Fruit fly (Drosophila melanogaster) whole organism, embryonic: ENCODE data around the gene CG4880.
A peak's percentile ranks its signal among the peaks of the same experiment; 100 is the strongest.

Experiments
- CG11456 ChIP-seq: fragments of 200-800 bp; sonication (Bioruptor generic); IDR thresholded peaks from 3 replicates; pipeline ENCODE4 v1.3.6; 2022; ENCODE audit warnings: missing biosample characterization, missing genetic modification characterization
- CG11504 ChIP-seq: fragments of 200-800 bp; sonication (Bioruptor generic); optimal IDR thresholded peaks from 3 replicates; lab custom pipeline; 2019; ENCODE audit warnings: missing biosample characterization, mild to moderate bottlenecking, missing genetic modification characterization, moderate library complexity
- CG11695 ChIP-seq: fragments of 200-800 bp; sonication (Bioruptor generic); IDR thresholded peaks from 3 replicates; pipeline ENCODE4 v1.3.6; 2022; ENCODE audit warnings: missing biosample characterization, missing genetic modification characterization
- CG12659 ChIP-seq: fragments of 200-800 bp; sonication (Bioruptor generic); optimal IDR thresholded peaks from 3 replicates; lab custom pipeline; 2017; ENCODE audit warnings: mild to moderate bottlenecking, missing biosample characterization, missing genetic modification reagents, missing genetic modification characterization
- CG14014 ChIP-seq: fragments of 200-800 bp; sonication (Bioruptor generic); IDR thresholded peaks from 2 replicates; pipeline ENCODE4 v1.3.6; 2022; ENCODE audit warnings: missing biosample characterization, missing genetic modification characterization
- CG14860 ChIP-seq: fragments of 200-800 bp; sonication (Bioruptor generic); IDR thresholded peaks from 3 replicates; pipeline ENCODE4 v1.3.6; 2022; ENCODE audit warnings: missing biosample characterization, missing genetic modification characterization; ENCODE audit not compliant: partially characterized antibody
- CG1529 ChIP-seq: fragments of 200-800 bp; sonication (Bioruptor generic); optimal IDR thresholded peaks from 3 replicates; lab custom pipeline; 2018; ENCODE audit warnings: missing biosample characterization, missing genetic modification characterization
- CG17328 ChIP-seq: fragments of 200-800 bp; sonication (Bioruptor generic); IDR thresholded peaks from 2 replicates; pipeline ENCODE4 v1.3.6; 2022; ENCODE audit warnings: missing biosample characterization, missing genetic modification characterization
- CG18476 ChIP-seq: fragments of 200-800 bp; sonication (Bioruptor generic); optimal IDR thresholded peaks from 2 replicates; lab custom pipeline; 2016; ENCODE audit warnings: missing biosample characterization, mild to moderate bottlenecking, missing genetic modification characterization
- CG18599 ChIP-seq: fragments of 200-800 bp; sonication (Bioruptor generic); optimal IDR thresholded peaks from 3 replicates; lab custom pipeline; 2017; ENCODE audit warnings: missing biosample characterization, missing genetic modification characterization, mild to moderate bottlenecking, moderate library complexity, missing genetic modification reagents
- CG2712 ChIP-seq: fragments of 200-800 bp; optimal IDR thresholded peaks from 3 replicates; lab custom pipeline; 2019; ENCODE audit warnings: missing biosample characterization, mild to moderate bottlenecking, missing genetic modification characterization, moderate library complexity
- CG3163 ChIP-seq: fragments of 200-800 bp; sonication (Bioruptor generic); optimal IDR thresholded peaks from 3 replicates; lab custom pipeline; 2016; ENCODE audit warnings: missing biosample characterization, missing genetic modification characterization
- CG32772 ChIP-seq: fragments of 200-800 bp; sonication (Bioruptor generic); IDR thresholded peaks from 2 replicates; pipeline ENCODE4 v1.3.6; 2022; ENCODE audit warnings: missing biosample characterization, missing genetic modification characterization
- CG3838 ChIP-seq: fragments of 200-800 bp; sonication (Bioruptor generic); optimal IDR thresholded peaks from 3 replicates; lab custom pipeline; 2016; ENCODE audit warnings: missing biosample characterization, missing genetic modification characterization
- CG4360 ChIP-seq: fragments of 200-800 bp; sonication (Bioruptor generic); IDR thresholded peaks from 2 replicates; pipeline ENCODE4 v1.3.6; 2022; ENCODE audit warnings: missing biosample characterization, missing genetic modification characterization
- CG8388 ChIP-seq: fragments of 200-800 bp; sonication (Bioruptor generic); optimal IDR thresholded peaks from 2 replicates; lab custom pipeline; 2019; ENCODE audit warnings: missing biosample characterization, mild to moderate bottlenecking, missing genetic modification characterization, moderate library complexity
- D ChIP-seq, 2 experiments: fragments of 200-800 bp in 1 of 2; fragments of >200 bp in 1 of 2; sonication (Bioruptor generic) in 1 of 2; optimal IDR thresholded peaks; 2 replicates in 1 of 2; 3 replicates in 1 of 2; lab custom pipeline; 2017; ENCODE audit warnings: mild to moderate bottlenecking in 1 of 2, missing biosample characterization in 1 of 2, missing genetic modification characterization in 1 of 2, missing genetic modification reagents in 1 of 2
- Drgx ChIP-seq: fragments of 200-800 bp; sonication (Bioruptor generic); IDR thresholded peaks from 2 replicates; pipeline ENCODE4 v1.3.6; 2022; ENCODE audit warnings: missing biosample characterization, missing genetic modification characterization
- E2f1 ChIP-seq: fragments of 200-800 bp; sonication (Bioruptor generic); IDR thresholded peaks from 2 replicates; pipeline ENCODE4 v1.3.6; 2022; ENCODE audit warnings: missing biosample characterization, missing genetic modification characterization
- HLH54F ChIP-seq: fragments of 200-800 bp; sonication (Bioruptor generic); optimal IDR thresholded peaks from 3 replicates; lab custom pipeline; 2016; ENCODE audit warnings: missing biosample characterization, missing genetic modification characterization
- Hr39 ChIP-seq: fragments of >200 bp; optimal IDR thresholded peaks from 2 replicates; lab custom pipeline; 2017
- Lhr ChIP-seq: fragments of 200-800 bp; sonication (Bioruptor generic); optimal IDR thresholded peaks from 3 replicates; lab custom pipeline; 2017; ENCODE audit warnings: mild to moderate bottlenecking, missing biosample characterization, missing genetic modification reagents, missing genetic modification characterization
- Lim3 ChIP-seq: fragments of 200-800 bp; sonication (Bioruptor generic); IDR thresholded peaks from 2 replicates; pipeline ENCODE4 v1.3.6; 2022; ENCODE audit warnings: missing biosample characterization, missing genetic modification characterization
- Oaz ChIP-seq: fragments of 200-800 bp; sonication (Bioruptor generic); IDR thresholded peaks from 2 replicates; pipeline ENCODE4 v1.3.6; 2022; ENCODE audit warnings: missing biosample characterization, missing genetic modification characterization
- Oli ChIP-seq: fragments of 200-800 bp; sonication (Bioruptor generic); optimal IDR thresholded peaks from 2 replicates; lab custom pipeline; 2018; ENCODE audit warnings: missing biosample characterization, mild to moderate bottlenecking, missing genetic modification characterization, moderate library complexity
- Optix ChIP-seq: fragments of 200-800 bp; sonication (Bioruptor generic); IDR thresholded peaks from 3 replicates; pipeline ENCODE4 v1.3.6; 2022; ENCODE audit warnings: missing biosample characterization, missing genetic modification characterization
- PHDP ChIP-seq: fragments of 200-800 bp; sonication (Bioruptor generic); optimal IDR thresholded peaks from 3 replicates; lab custom pipeline; 2018; ENCODE audit warnings: missing biosample characterization, mild to moderate bottlenecking, missing genetic modification characterization, moderate library complexity
- Pdp1 ChIP-seq, 2 experiments: fragments of 200-800 bp; sonication (Bioruptor generic); optimal IDR thresholded peaks; 3 replicates each; lab custom pipeline; 2016; ENCODE audit warnings: missing biosample characterization in 2 of 2, missing genetic modification characterization in 2 of 2, mild to moderate bottlenecking in 1 of 2, moderate library complexity in 1 of 2
- Usf ChIP-seq: fragments of 200-800 bp; sonication (Bioruptor generic); optimal IDR thresholded peaks from 2 replicates; lab custom pipeline; 2017; ENCODE audit warnings: missing genotype, missing biosample characterization, missing genetic modification characterization
- abd-A ChIP-seq: fragments of 200-800 bp; sonication (Bioruptor generic); optimal IDR thresholded peaks from 3 replicates; lab custom pipeline; 2019; ENCODE audit warnings: missing biosample characterization, mild to moderate bottlenecking, missing genetic modification characterization, moderate library complexity
- ash1 ChIP-seq: fragments of 200-800 bp; sonication (Bioruptor generic); optimal IDR thresholded peaks from 2 replicates; lab custom pipeline; 2018; ENCODE audit warnings: missing biosample characterization, mild to moderate bottlenecking, missing genetic modification characterization
- ato ChIP-seq: fragments of 200-800 bp; sonication (Bioruptor generic); IDR thresholded peaks from 2 replicates; pipeline ENCODE4 v1.3.6; 2022; ENCODE audit warnings: missing biosample characterization, missing genetic modification characterization; ENCODE audit not compliant: partially characterized antibody
- btn ChIP-seq: fragments of 200-800 bp; sonication (Bioruptor generic); optimal IDR thresholded peaks from 2 replicates; lab custom pipeline; 2016; ENCODE audit warnings: missing biosample characterization, missing genetic modification characterization
- cg ChIP-seq: fragments of 200-800 bp; sonication (Bioruptor generic); optimal IDR thresholded peaks from 3 replicates; lab custom pipeline; 2019; ENCODE audit warnings: missing biosample characterization, mild to moderate bottlenecking, missing genetic modification characterization, moderate library complexity
- croc ChIP-seq: fragments of 200-800 bp; sonication (Bioruptor generic); conservative IDR thresholded peaks from 3 replicates; pipeline ENCODE4 v1.3.6; 2022; ENCODE audit warnings: missing biosample characterization, missing genetic modification characterization
- gcm2 ChIP-seq: fragments of 200-800 bp; sonication (Bioruptor generic); optimal IDR thresholded peaks from 2 replicates; lab custom pipeline; 2016; ENCODE audit warnings: missing biosample characterization, missing genetic modification characterization
- gsb-n ChIP-seq: fragments of 200-800 bp; sonication (Bioruptor generic); optimal IDR thresholded peaks from 3 replicates; lab custom pipeline; 2018; ENCODE audit warnings: missing biosample characterization, mild to moderate bottlenecking, missing genetic modification characterization
- h ChIP-seq: fragments of >200 bp; optimal IDR thresholded peaks from 2 replicates; lab custom pipeline; 2017
- jing ChIP-seq: fragments of 200-800 bp; sonication (Bioruptor generic); optimal IDR thresholded peaks from 2 replicates; lab custom pipeline; 2018; ENCODE audit warnings: missing biosample characterization, mild to moderate bottlenecking, missing genetic modification characterization
- ken ChIP-seq: fragments of 200-800 bp; sonication (Bioruptor generic); IDR thresholded peaks from 3 replicates; pipeline ENCODE4 v1.3.6; 2022; ENCODE audit warnings: missing biosample characterization, missing genetic modification characterization
- maf-S ChIP-seq: fragments of 200-800 bp; sonication (Bioruptor generic); optimal IDR thresholded peaks from 2 replicates; lab custom pipeline; 2016; ENCODE audit warnings: missing biosample characterization, missing genetic modification characterization
- mam ChIP-seq: fragments of 200-800 bp; sonication (Bioruptor generic); optimal IDR thresholded peaks from 3 replicates; lab custom pipeline; 2016; ENCODE audit warnings: missing biosample characterization, missing genetic modification characterization
- pum ChIP-seq: fragments of 200-800 bp; sonication (Bioruptor generic); optimal IDR thresholded peaks from 2 replicates; lab custom pipeline; 2016; ENCODE audit warnings: missing biosample characterization, missing genetic modification characterization
- ro ChIP-seq: fragments of 200-800 bp; sonication (Bioruptor generic); IDR thresholded peaks from 2 replicates; pipeline ENCODE4 v1.3.6; 2022; ENCODE audit warnings: missing biosample characterization, missing genetic modification characterization
- sens ChIP-seq: fragments of 200-800 bp; sonication (Bioruptor generic); peaks from one replicate; lab custom pipeline; 2016; ENCODE audit warnings: missing biosample characterization, missing genetic modification characterization
- sens-2 ChIP-seq: fragments of 200-800 bp; sonication (Bioruptor generic); IDR thresholded peaks from 2 replicates; pipeline ENCODE4 v1.3.6; 2022; ENCODE audit warnings: missing biosample characterization, missing genetic modification characterization
- slou ChIP-seq: fragments of 200-800 bp; sonication (Bioruptor generic); optimal IDR thresholded peaks from 3 replicates; lab custom pipeline; 2016; ENCODE audit warnings: missing biosample characterization, missing genetic modification characterization

The CG4880 gene

dm6 chrX:16930465-16931286 lies 44.1 kb downstream of the CG4880 start (continued):
- TF ChIP-seq CG12659 (GFP tag; lab: Kevin White, UChicago) (peak; percentile 55), CG3838 (no peak), E2f1 (GFP tag; lab: Robert Waterston, UW) (peak; percentile 62), pum (GFP tag; lab: Kevin White, UChicago) (peak; percentile 2), Oaz (GFP tag; lab: Robert Waterston, UW) (peak; percentile 55; the same call in 1 of the 2 replicates), Lim3 (GFP tag; lab: Robert Waterston, UW) (0 out of 2 replicates have a peak, but pooled peaks have one; percentile 34), Lhr (GFP tag; lab: Kevin White, UChicago) (no peak), croc (GFP tag; lab: Robert Waterston, UW) (peak; percentile 53; the same call in 2 of the 3 replicates), ash1 (GFP tag; lab: Kevin White, UChicago) (no peak), mam (GFP tag; lab: Kevin White, UChicago) (peak; percentile 41), ato (GFP tag; lab: Robert Waterston, UW) (no peak), HLH54F (GFP tag; lab: Kevin White, UChicago) (no peak), Hr39 (lab: Kevin White, UChicago) (no peak), CG14860 (no peak), CG14014 (GFP tag; lab: Robert Waterston, UW) (peak; percentile 27), slou (peak; percentile 52), btn (no peak), CG17328 (GFP tag; lab: Robert Waterston, UW) (peak; percentile 54)
- TF ChIP-seq, all 482 proteins: peak for 263

- TF ChIP-seq PHDP (tag; lab: Kevin White, UChicago) (no peak), Usf (GFP tag; lab: Kevin White, UChicago) (no peak), CG2712 (tag; lab: Kevin White, UChicago) (no peak), mam (GFP tag; lab: Kevin White, UChicago) (no peak), Drgx (GFP tag; lab: Robert Waterston, UW) (peak; percentile 53), D (optimal IDR thresholded peaks at IDR 0.05; lab: Kevin White, UChicago) (no peak), D (GFP tag; optimal IDR thresholded peaks at IDR 0.05; lab: Kevin White, UChicago) (no peak), abd-A (no peak), CG4360 (GFP tag; lab: Robert Waterston, UW) (no peak), jing (GFP tag; lab: Kevin White, UChicago) (no peak), maf-S (GFP tag; lab: Kevin White, UChicago) (no peak), ro (no peak), Pdp1 (GFP tag; optimal IDR thresholded peaks at IDR 0.05; lab: Kevin White, UChicago) (peak in 1 of 2 experiments; percentile 62), sens-2 (GFP tag; lab: Robert Waterston, UW) (no peak), CG11695 (GFP tag; lab: Robert Waterston, UW) (no peak), CG3163 (GFP tag; lab: Kevin White, UChicago) (no peak), Optix (peak; percentile 44; the same call in 1 of the 3 replicates), CG11456 (no peak), E2f1 (GFP tag; lab: Robert Waterston, UW) (no peak), CG8388 (GFP tag; lab: Kevin White, UChicago) (no peak), CG11504 (peak; percentile 23), CG18599 (no peak), ken (GFP tag; lab: Robert Waterston, UW) (no peak), h (no peak), CG1529 (GFP tag; lab: Kevin White, UChicago) (no peak), sens (GFP tag; lab: Kevin White, UChicago) (no peak), cg (GFP tag; lab: Kevin White, UChicago) (peak; percentile 21), Oli (tag; lab: Kevin White, UChicago) (no peak), gsb-n (tag; lab: Kevin White, UChicago) (no peak), CG18476 (GFP tag; lab: Kevin White, UChicago) (no peak), gcm2 (GFP tag; lab: Kevin White, UChicago) (no peak), CG32772 (0 out of 2 replicates have a peak, but pooled peaks have one; percentile 12)
These were observed 45.6 kb downstream of the CG4880 start for dm6 chrX:16931994-16932819.
